Worm (Caenorhabditis elegans) whole organism, young adult: Measurements from ENCODE around the gene F54D1.6.
"Not testable (repeated sequence)": the region's sequence is repeated elsewhere in the genome, so short reads cannot be mapped to it uniquely, and the experiment has no call there.

Experiments
- B0261.1 ChIP-seq: sonication (generic microtip); optimal IDR thresholded peaks from 2 replicates; lab custom pipeline; 2016; ENCODE audit warnings: mild to moderate bottlenecking, missing genetic modification characterization, moderate library complexity, missing compliant biosample characterization
- F10E7.11 ChIP-seq: sonication (generic microtip); optimal IDR thresholded peaks from 2 replicates; lab custom pipeline; 2017; ENCODE audit warnings: mild to moderate bottlenecking, missing genetic modification characterization, moderate library complexity, missing compliant biosample characterization
- T26A5.8 ChIP-seq: sonication (generic microtip); optimal IDR thresholded peaks from 2 replicates; lab custom pipeline; 2016; ENCODE audit warnings: missing genetic modification characterization, missing compliant biosample characterization
- ama-1 ChIP-seq, 3 experiments: fragments of 150-350 bp in 1 of 3; sonication (generic microtip) in 2 of 3; optimal IDR thresholded peaks; 2 replicates each; lab custom pipeline; 2014 to 2018; ENCODE audit warnings: missing biosample characterization in 2 of 3, missing genetic modification characterization in 2 of 3, missing genetic modification reagents in 2 of 3
- athp-1 ChIP-seq: sonication (generic microtip); optimal IDR thresholded peaks from 2 replicates; lab custom pipeline; 2017; ENCODE audit warnings: mild to moderate bottlenecking, missing genetic modification characterization, missing compliant biosample characterization
- attf-6 ChIP-seq: fragments of 200-800 bp; sonication (Bioruptor generic); IDR thresholded peaks from 2 replicates; pipeline ENCODE4 v1.3.6; 2022; ENCODE audit warnings: missing genetic modification reagents, missing genetic modification characterization, missing compliant biosample characterization
- ccch-3 ChIP-seq: fragments of 200-800 bp; sonication (Bioruptor generic); optimal IDR thresholded peaks from 2 replicates; lab custom pipeline; 2018; ENCODE audit warnings: mild to moderate bottlenecking, missing genetic modification characterization, missing compliant biosample characterization
- ceh-100 ChIP-seq: fragments of 200-800 bp; sonication (Bioruptor generic); IDR thresholded peaks from 2 replicates; pipeline ENCODE4 v1.3.6; 2022; ENCODE audit warnings: missing genetic modification reagents, missing genetic modification characterization, missing compliant biosample characterization
- dox-1 ChIP-seq: fragments of 200-800 bp; sonication (Bioruptor generic); IDR thresholded peaks from 2 replicates; pipeline ENCODE4 v1.3.6; 2022; ENCODE audit warnings: missing genetic modification reagents, missing genetic modification characterization, missing compliant biosample characterization
- efl-1 ChIP-seq: fragments of 150-350 bp; optimal IDR thresholded peaks from 2 replicates; lab custom pipeline; 2014; ENCODE audit warnings: missing biosample characterization, missing genetic modification reagents, missing genetic modification characterization
- egl-44 ChIP-seq: fragments of 200-800 bp; sonication (Bioruptor generic); IDR thresholded peaks from 2 replicates; pipeline ENCODE4 v1.3.6; 2022; ENCODE audit warnings: missing genetic modification reagents, missing genetic modification characterization, missing compliant biosample characterization
- ets-4 ChIP-seq: fragments of 200-800 bp; sonication (Bioruptor generic); optimal IDR thresholded peaks from 2 replicates; lab custom pipeline; 2018; ENCODE audit warnings: mild to moderate bottlenecking, missing genetic modification characterization, missing compliant biosample characterization
- hmg-1.2 ChIP-seq: fragments of 200-800 bp; sonication (Bioruptor generic); IDR thresholded peaks from 2 replicates; pipeline ENCODE4 v1.3.6; 2022; ENCODE audit warnings: missing genetic modification reagents, missing genetic modification characterization, missing compliant biosample characterization
- let-607 ChIP-seq, 2 experiments: fragments of 200-800 bp in 1 of 2; sonication (Bioruptor generic) in 1 of 2; sonication (generic microtip) in 1 of 2; optimal IDR thresholded peaks; 2 replicates each; lab custom pipeline; 2016 to 2018; ENCODE audit warnings: mild to moderate bottlenecking in 2 of 2, missing compliant biosample characterization in 2 of 2, missing genetic modification characterization in 2 of 2, moderate library complexity in 2 of 2, missing genotype in 1 of 2
- lsl-1 ChIP-seq: fragments of 200-800 bp; sonication (Bioruptor generic); optimal IDR thresholded peaks from 2 replicates; lab custom pipeline; 2018; ENCODE audit warnings: mild to moderate bottlenecking, missing genetic modification characterization, moderate library complexity, missing compliant biosample characterization
- madf-3 ChIP-seq: fragments of 200-800 bp; sonication (Bioruptor generic); IDR thresholded peaks from 2 replicates; pipeline ENCODE4 v1.3.6; 2022; ENCODE audit warnings: missing genetic modification reagents, missing genetic modification characterization, missing compliant biosample characterization
- madf-8 ChIP-seq: fragments of 200-800 bp; sonication (Bioruptor generic); conservative IDR thresholded peaks from 2 replicates; pipeline ENCODE4 v1.3.6; 2022; ENCODE audit warnings: missing genetic modification reagents, missing genetic modification characterization, missing compliant biosample characterization
- nfya-1 ChIP-seq: sonication (generic microtip); optimal IDR thresholded peaks from 2 replicates; lab custom pipeline; 2017; ENCODE audit warnings: antibody characterized with exemption, missing compliant biosample characterization, missing genetic modification characterization, borderline replicate concordance; ENCODE audit not compliant: insufficient read depth
- nfya-2 ChIP-seq: fragments of 200-800 bp; sonication (Bioruptor generic); IDR thresholded peaks from 2 replicates; pipeline ENCODE4 v1.3.6; 2022; ENCODE audit warnings: missing genetic modification reagents, missing genetic modification characterization, missing compliant biosample characterization
- nhr-27 ChIP-seq: fragments of 200-800 bp; sonication (Bioruptor generic); optimal IDR thresholded peaks from 2 replicates; lab custom pipeline; 2018; ENCODE audit warnings: mild to moderate bottlenecking, missing genetic modification characterization, moderate library complexity, missing compliant biosample characterization
- nhr-80 ChIP-seq: sonication (generic microtip); optimal IDR thresholded peaks from 2 replicates; lab custom pipeline; 2016; ENCODE audit warnings: missing genetic modification characterization, missing compliant biosample characterization
- pha-4 ChIP-seq: fragments of 150-350 bp; sonication (generic microtip); optimal IDR thresholded peaks from 2 replicates; lab custom pipeline; 2014; ENCODE audit warnings: missing biosample characterization, missing genetic modification reagents, missing genetic modification characterization
- rec-8 ChIP-seq, 2 experiments: sonication (generic microtip); optimal IDR thresholded peaks; 2 replicates each; lab custom pipeline; 2016; ENCODE audit warnings: mild to moderate bottlenecking in 2 of 2, missing genetic modification characterization in 2 of 2, missing genetic modification reagents in 2 of 2, missing genotype in 2 of 2, missing biosample characterization in 1 of 2, missing compliant biosample characterization in 1 of 2, moderate library complexity in 1 of 2
- sdz-38 ChIP-seq: sonication (generic microtip); optimal IDR thresholded peaks from 2 replicates; lab custom pipeline; 2016; ENCODE audit warnings: missing genotype, missing genetic modification characterization, missing compliant biosample characterization
- snpc-4 ChIP-seq, 5 experiments: fragments of 150-350 bp in 1 of 5; sonication (generic microtip) in 4 of 5; optimal IDR thresholded peaks; 2 replicates each; lab custom pipeline; 2014 to 2018; ENCODE audit warnings: missing genetic modification characterization in 5 of 5, missing biosample characterization in 3 of 5, antibody characterized with exemption in 2 of 5, mild to moderate bottlenecking in 2 of 5, missing compliant biosample characterization in 2 of 5, missing genotype in 2 of 5, moderate library complexity in 2 of 5, missing genetic modification reagents in 1 of 5
- ztf-18 ChIP-seq: sonication (generic microtip); optimal IDR thresholded peaks from 2 replicates; lab custom pipeline; 2016; ENCODE audit warnings: missing genotype, mild to moderate bottlenecking, missing genetic modification characterization, missing compliant biosample characterization

Gene F54D1.6

DNA sequence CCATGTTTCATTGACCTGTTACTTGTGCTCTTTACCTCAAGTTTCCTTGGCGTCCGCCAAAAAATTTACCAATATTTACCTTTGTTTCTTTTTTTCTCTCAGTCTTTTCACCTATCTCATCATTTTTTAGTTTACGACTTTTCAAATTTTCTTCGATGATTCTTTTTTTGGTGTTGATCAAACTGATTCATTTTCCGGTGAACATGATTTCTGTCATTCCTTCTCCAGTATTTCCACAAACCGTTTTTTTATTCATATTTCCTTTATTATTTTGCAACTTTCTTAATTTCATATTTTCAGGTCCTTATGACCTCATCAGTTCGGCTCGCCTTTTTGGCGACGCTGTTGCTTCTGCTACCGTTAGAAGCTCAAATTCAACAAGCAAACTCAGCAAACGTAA lies at the start of gene F54D1.6:
Gene F54D1.6 (plus strand): TSS at position 301 of the 400 bp plus-strand sequence.
- TF ChIP-seq ceh-100 (GFP tag; lab: Robert Waterston, UW) = no peak

ce11 chrIV:11241368-11241767 lies 46.2 kb upstream of the F54D1.6 start, which contains the start of gene C05C12.6:
Gene C05C12.6 (minus strand): TSS chrIV:11241468.
- TF ChIP-seq sdz-38 (tag; lab: Kevin White, UChicago) = no peak
- TF ChIP-seq, all 124 proteins: peak for 0

DNA sequence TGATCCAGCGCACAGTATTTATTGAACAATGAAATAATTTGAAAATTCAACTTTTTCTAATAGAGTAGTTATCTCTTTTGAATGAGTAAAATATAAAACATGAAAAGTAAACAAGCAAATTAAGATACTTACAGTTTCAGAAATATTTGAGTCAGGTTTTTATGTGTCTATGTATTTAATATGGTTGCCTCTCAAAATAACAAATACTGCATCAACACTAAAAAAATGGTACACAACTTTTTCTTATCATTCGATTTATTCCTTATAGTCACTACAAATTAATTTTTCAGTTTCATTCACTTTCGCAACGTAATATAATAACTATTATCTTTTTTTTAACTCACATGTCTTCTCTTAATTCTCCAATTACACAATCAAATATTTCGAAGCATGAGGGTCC lies 40.2 kb upstream of the F54D1.6 start:
- TF ChIP-seq hmg-1.2 (GFP tag; lab: Robert Waterston, UW) (no peak), attf-6 (GFP tag; lab: Robert Waterston, UW) (no peak), dox-1 (no peak), ccch-3 (no peak), ama-1 (optimal IDR thresholded peaks at IDR 0.05; lab: Kevin White, UChicago) (no peak), ama-1 (GFP tag; optimal IDR thresholded peaks at IDR 0.05; lab: Kevin White, UChicago) (no peak), nfya-1 (tag; lab: Kevin White, UChicago) (no peak), egl-44 (GFP tag; lab: Robert Waterston, UW) (no peak), nfya-2 (GFP tag; lab: Robert Waterston, UW) (no peak), lsl-1 (GFP tag; lab: Kevin White, UChicago) (no peak), snpc-4 (GFP tag; optimal IDR thresholded peaks at IDR 0.05; lab: Kevin White, UChicago) (no peak), snpc-4 (tag; optimal IDR thresholded peaks at IDR 0.05; lab: Kevin White, UChicago) (no peak), B0261.1 (tag; lab: Kevin White, UChicago) (no peak)

DNA sequence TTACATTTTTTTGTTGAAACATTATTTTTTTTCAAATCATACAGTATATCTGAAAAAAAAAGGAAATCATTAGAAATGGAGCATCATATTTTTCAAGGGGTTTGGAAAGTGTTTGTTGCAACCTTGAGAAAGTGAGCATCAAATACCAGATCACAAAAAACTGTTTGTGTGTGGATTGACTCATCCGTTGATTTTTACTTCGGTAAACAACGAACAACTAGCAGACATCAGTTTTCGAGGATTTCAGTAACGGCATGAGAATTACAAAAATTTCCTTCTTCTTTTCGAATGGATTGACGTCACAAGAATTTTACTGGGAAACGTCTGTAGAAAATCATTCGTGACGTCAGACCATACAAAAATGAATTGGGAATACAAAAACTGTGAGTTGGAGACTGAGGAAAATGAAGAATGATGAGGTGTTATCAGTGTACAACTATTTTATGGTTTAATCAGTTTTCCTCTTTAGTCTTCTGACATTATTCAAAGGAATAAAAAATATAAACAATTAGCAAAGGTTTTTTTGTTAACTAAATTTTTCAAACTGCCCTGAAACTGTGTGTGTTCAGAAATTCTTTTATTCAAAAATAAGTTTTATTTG lies 39.5 kb upstream of the F54D1.6 start, which contains the start of gene C05C12.4:
Gene C05C12.4 (minus strand): TSS at position 51 of the 601 bp plus-strand sequence.
- no peak for TF ChIP-seq athp-1 (tag; lab: Kevin White, UChicago)
- peak; percentile 4 for TF ChIP-seq pha-4 (tag; lab: Kevin White, UChicago)
- TF ChIP-seq nhr-80 = peak; percentile 35
- TF ChIP-seq let-607 (tag; optimal IDR thresholded peaks at IDR 0.05; lab: Kevin White, UChicago) = peak in 1 of 2 experiments; percentile 20
- TF ChIP-seq F10E7.11 = no peak
- TF ChIP-seq T26A5.8 (tag; lab: Kevin White, UChicago) = no peak
- TF ChIP-seq madf-8 (GFP tag; lab: Robert Waterston, UW) = no peak

ce11 chrIV:11253689-11254088 lies 33.9 kb upstream of the F54D1.6 start, which contains the start of gene C05C12.1:
Gene C05C12.1 (plus strand): TSS chrIV:11253989.
- TF ChIP-seq madf-3; nhr-27; athp-1 (tag; lab: Kevin White, UChicago): not testable (repeated sequence)

- peak; percentile 56 for TF ChIP-seq ets-4 (GFP tag; lab: Kevin White, UChicago)
- peak; percentile 95 for TF ChIP-seq nhr-80
- TF ChIP-seq rec-8 (tag; optimal IDR thresholded peaks at IDR 0.05; lab: Kevin White, UChicago) = no peak
- no peak for TF ChIP-seq ztf-18 (tag; lab: Kevin White, UChicago)
- peak; percentile 57 for TF ChIP-seq dox-1
Measured at ce11 chrIV:11257476-11257875, 30.1 kb upstream of the F54D1.6 start.

DNA sequence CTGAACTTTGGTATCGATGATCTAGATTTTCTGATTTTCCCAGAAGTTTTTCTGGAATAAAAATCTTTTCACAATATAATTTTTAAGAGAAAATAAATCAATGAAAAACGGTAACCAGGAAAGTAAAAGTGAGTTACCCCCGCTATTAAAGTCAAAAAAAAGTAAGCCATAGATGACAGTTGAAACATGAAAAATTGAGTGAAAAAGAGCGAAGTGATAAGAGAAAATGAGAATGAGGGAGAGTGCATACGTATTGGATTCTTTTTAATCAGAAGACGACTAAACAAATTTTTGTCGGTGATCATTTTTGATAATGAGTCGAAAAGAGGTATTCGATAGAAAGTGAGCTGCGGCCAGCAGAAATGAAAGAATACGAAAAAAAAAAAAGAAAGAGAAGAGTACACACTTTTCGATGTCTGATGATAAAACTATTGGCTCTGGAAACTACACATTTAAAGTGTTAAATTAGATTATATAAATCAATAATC lies 28.1 kb upstream of the F54D1.6 start, which contains the start of gene gtl-1:
Gene gtl-1 (minus strand): TSS at position 51 of the 488 bp plus-strand sequence.
- TF ChIP-seq efl-1 (GFP tag; lab: Kevin White, UChicago) (no peak), nhr-80 (peak; percentile 97)
